Fruit fly (Drosophila melanogaster) whole organism, wandering third instar larva: Measurements from ENCODE around the gene CG6398.
A peak's percentile ranks its signal among the peaks of the same experiment; 100 is the strongest.

ENCODE experiments used
- Abd-B ChIP-seq: fragments of >200 bp; optimal IDR thresholded peaks from 2 replicates; lab custom pipeline; 2017; ENCODE audit warnings: missing biosample characterization, missing genetic modification characterization
- CG32264 ChIP-seq: fragments of 200-800 bp; sonication (Bioruptor generic); optimal IDR thresholded peaks from 2 replicates; lab custom pipeline; 2016; ENCODE audit warnings: missing biosample characterization, missing genetic modification characterization
- CG9705 ChIP-seq: fragments of 200-800 bp; sonication (Bioruptor generic); optimal IDR thresholded peaks from 2 replicates; lab custom pipeline; 2018; ENCODE audit warnings: missing biosample characterization, mild to moderate bottlenecking, missing genetic modification characterization
- CrebA ChIP-seq: fragments of 200-800 bp; sonication (Bioruptor generic); optimal IDR thresholded peaks from 2 replicates; lab custom pipeline; 2016; ENCODE audit warnings: missing biosample characterization, mild to moderate bottlenecking, missing genetic modification characterization, borderline replicate concordance
- Dfd ChIP-seq: fragments of >200 bp; optimal IDR thresholded peaks from 2 replicates; lab custom pipeline; 2017; ENCODE audit warnings: missing biosample characterization, missing genetic modification characterization
- GATAd ChIP-seq: sonication (Bioruptor generic); optimal IDR thresholded peaks from 2 replicates; lab custom pipeline; 2016; ENCODE audit warnings: missing biosample characterization, missing genetic modification characterization
- HLH106 ChIP-seq: fragments of 200-800 bp; optimal IDR thresholded peaks from 3 replicates; lab custom pipeline; 2019; ENCODE audit warnings: missing biosample characterization, mild to moderate bottlenecking, missing genetic modification characterization, moderate library complexity
- Hnf4 ChIP-seq: fragments of 200-800 bp; sonication (Bioruptor generic); optimal IDR thresholded peaks from 2 replicates; lab custom pipeline; 2016; ENCODE audit warnings: missing biosample characterization, mild to moderate bottlenecking, missing genetic modification characterization
- Hr78 ChIP-seq: fragments of >200 bp; optimal IDR thresholded peaks from 2 replicates; lab custom pipeline; 2017; ENCODE audit warnings: missing biosample characterization, missing genetic modification characterization
- Hr83 ChIP-seq: fragments of 200-300 bp; sonication (Bioruptor generic); optimal IDR thresholded peaks from 2 replicates; lab custom pipeline; 2016; ENCODE audit warnings: missing biosample characterization, mild to moderate bottlenecking, missing genetic modification characterization, moderate library complexity; ENCODE audit not compliant: poor library complexity, severe bottlenecking
- Jra ChIP-seq: sonication (Bioruptor generic); optimal IDR thresholded peaks from 2 replicates; lab custom pipeline; 2016; ENCODE audit warnings: missing biosample characterization, missing genetic modification characterization
- Mio ChIP-seq: sonication (Bioruptor generic); optimal IDR thresholded peaks from 2 replicates; lab custom pipeline; 2016; ENCODE audit warnings: missing biosample characterization, missing genetic modification characterization
- Myc ChIP-seq: fragments of >200 bp; optimal IDR thresholded peaks from 2 replicates; lab custom pipeline; 2017
- N ChIP-seq: fragments of >200 bp; optimal IDR thresholded peaks from 2 replicates; lab custom pipeline; 2018; ENCODE audit warnings: missing biosample characterization, missing external identifiers, missing genetic modification characterization
- OdsH ChIP-seq: fragments of 200-800 bp; sonication (Bioruptor generic); optimal IDR thresholded peaks from 2 replicates; lab custom pipeline; 2016; ENCODE audit warnings: missing biosample characterization, mild to moderate bottlenecking, missing genetic modification characterization
- Rel ChIP-seq, 2 experiments: fragments of 200-800 bp; sonication (Bioruptor generic) in 1 of 2; optimal IDR thresholded peaks; 2 replicates in 1 of 2; 3 replicates in 1 of 2; lab custom pipeline; 2016 to 2019; ENCODE audit warnings: mild to moderate bottlenecking in 2 of 2, missing biosample characterization in 2 of 2, missing genetic modification characterization in 2 of 2, moderate library complexity in 1 of 2
- Sp1 ChIP-seq: fragments of 200-800 bp; sonication (Bioruptor generic); optimal IDR thresholded peaks from 3 replicates; lab custom pipeline; 2019; ENCODE audit warnings: missing biosample characterization, mild to moderate bottlenecking, missing genetic modification characterization, moderate library complexity
- Vsx2 ChIP-seq: fragments of 200-300, 225-300 bp; sonication (Bioruptor generic); optimal IDR thresholded peaks from 2 replicates; lab custom pipeline; 2018; ENCODE audit warnings: missing biosample characterization, missing genetic modification characterization; ENCODE audit not compliant: partially characterized antibody
- br ChIP-seq: fragments of 200-800 bp; sonication (Bioruptor generic); optimal IDR thresholded peaks from 2 replicates; lab custom pipeline; 2016; ENCODE audit warnings: missing biosample characterization, missing genetic modification characterization
- brk ChIP-seq: fragments of 200-800 bp; sonication (Bioruptor generic); optimal IDR thresholded peaks from 2 replicates; lab custom pipeline; 2016; ENCODE audit warnings: missing biosample characterization, mild to moderate bottlenecking, missing genetic modification characterization
- dl ChIP-seq, 2 experiments: fragments of 175-275, 200-275 bp in 1 of 2; fragments of 200-275 bp in 1 of 2; sonication (Bioruptor generic); optimal IDR thresholded peaks; lab custom pipeline; 2018; ENCODE audit warnings: mild to moderate bottlenecking in 2 of 2, missing biosample characterization in 2 of 2, missing genetic modification characterization in 2 of 2, moderate library complexity in 2 of 2; ENCODE audit not compliant: partially characterized antibody in 2 of 2, insufficient read depth in 1 of 2
- dmrt93B ChIP-seq: fragments of 200-800 bp; sonication (Bioruptor generic); optimal IDR thresholded peaks from 2 replicates; lab custom pipeline; 2018; ENCODE audit warnings: missing biosample characterization, mild to moderate bottlenecking, missing genetic modification characterization
- dsf ChIP-seq: sonication (Bioruptor generic); optimal IDR thresholded peaks from 2 replicates; lab custom pipeline; 2016; ENCODE audit warnings: missing biosample characterization, missing genetic modification characterization, borderline replicate concordance
- ey ChIP-seq: fragments of 200-800 bp; sonication (Bioruptor generic); optimal IDR thresholded peaks from 2 replicates; lab custom pipeline; 2016; ENCODE audit warnings: missing biosample characterization, missing genetic modification characterization
- foxo ChIP-seq, 2 experiments: fragments of 200-800 bp; sonication (Bioruptor generic); optimal IDR thresholded peaks; 2 replicates in 1 of 2; 3 replicates in 1 of 2; lab custom pipeline; 2016 to 2017; ENCODE audit warnings: missing biosample characterization in 2 of 2, missing genetic modification characterization in 2 of 2
- fru ChIP-seq: fragments of 200-800 bp; sonication (Bioruptor generic); optimal IDR thresholded peaks from 3 replicates; lab custom pipeline; 2016; ENCODE audit warnings: missing biosample characterization, mild to moderate bottlenecking, missing genetic modification characterization
- h ChIP-seq: fragments of 200-800 bp; sonication (Bioruptor generic); optimal IDR thresholded peaks from 3 replicates; lab custom pipeline; 2016; ENCODE audit warnings: missing biosample characterization, mild to moderate bottlenecking, missing genetic modification characterization
- jim ChIP-seq: fragments of 175-275, 200-325 bp; sonication (Bioruptor generic); optimal IDR thresholded peaks from 2 replicates; lab custom pipeline; 2016; ENCODE audit warnings: missing biosample characterization, mild to moderate bottlenecking, missing genetic modification characterization
- pan ChIP-seq: fragments of >200 bp; optimal IDR thresholded peaks from 2 replicates; lab custom pipeline; 2017
- psq ChIP-seq: fragments of 200-800 bp; sonication (Bioruptor generic); optimal IDR thresholded peaks from 3 replicates; lab custom pipeline; 2017; ENCODE audit warnings: missing biosample characterization, mild to moderate bottlenecking, missing genetic modification characterization, moderate library complexity
- rgr ChIP-seq: fragments of 200-800 bp; sonication (Bioruptor generic); optimal IDR thresholded peaks from 3 replicates; lab custom pipeline; 2016; ENCODE audit warnings: missing biosample characterization, mild to moderate bottlenecking, missing genetic modification characterization
- sage ChIP-seq: fragments of 200-800 bp; sonication (Bioruptor generic); optimal IDR thresholded peaks from 2 replicates; lab custom pipeline; 2016; ENCODE audit warnings: missing biosample characterization, mild to moderate bottlenecking, missing genetic modification characterization
- sv ChIP-seq: fragments of 200-800 bp; sonication (Bioruptor generic); optimal IDR thresholded peaks from 3 replicates; lab custom pipeline; 2016; ENCODE audit warnings: missing biosample characterization, missing genetic modification characterization
- tai ChIP-seq: sonication (Bioruptor generic); optimal IDR thresholded peaks from 2 replicates; lab custom pipeline; 2016; ENCODE audit warnings: missing biosample characterization, missing genetic modification characterization
- usp ChIP-seq: fragments of >200 bp; optimal IDR thresholded peaks from 2 replicates; lab custom pipeline; 2017; ENCODE audit warnings: missing biosample characterization, missing genetic modification characterization
- woc ChIP-seq: sonication (Bioruptor generic); optimal IDR thresholded peaks from 2 replicates; lab custom pipeline; 2016; ENCODE audit warnings: missing biosample characterization, mild to moderate bottlenecking, missing genetic modification characterization

The CG6398 gene

dm6 chrX:17873329-17873728 is 42.7 kb downstream of the CG6398 start:
- no peak for TF ChIP-seq Sp1 (GFP tag; lab: Kevin White, UChicago)

- TF ChIP-seq brk (GFP tag; lab: Kevin White, UChicago) (no peak), Hnf4 (no peak), dl (GFP tag; optimal IDR thresholded peaks at IDR 0.05; lab: Kevin White, UChicago; ENCODE audit: insufficient read depth in 1 of 2, partially characterized antibody in 2 of 2) (no peak), h (peak; percentile 2), sv (GFP tag; lab: Kevin White, UChicago) (no peak), fru (GFP tag; lab: Kevin White, UChicago) (peak; percentile 10), pan (lab: Kevin White, UChicago) (no peak), dsf (GFP tag; lab: Kevin White, UChicago) (no peak), psq (GFP tag; lab: Kevin White, UChicago) (peak; percentile 27), tai (no peak), br (no peak), usp (no peak), HLH106 (no peak), ey (GFP tag; lab: Kevin White, UChicago) (no peak), GATAd (GFP tag; lab: Kevin White, UChicago) (no peak), foxo (GFP tag; optimal IDR thresholded peaks at IDR 0.05; lab: Kevin White, UChicago) (peak in 1 of 2 experiments; percentile 49), rgr (GFP tag; lab: Kevin White, UChicago) (no peak), woc (GFP tag; lab: Kevin White, UChicago) (no peak), Dfd (GFP tag; lab: Kevin White, UChicago) (no peak), Sp1 (GFP tag; lab: Kevin White, UChicago) (no peak), Jra (no peak), Hr83 (no peak), Vsx2 (no peak), Hr78 (GFP tag; lab: Kevin White, UChicago) (no peak), Myc (lab: Kevin White, UChicago) (no peak), CrebA (no peak), jim (no peak), OdsH (GFP tag; lab: Kevin White, UChicago) (no peak), Abd-B (GFP tag; lab: Kevin White, UChicago) (no peak), N (GFP tag; lab: Kevin White, UChicago) (no peak), CG32264 (GFP tag; lab: Kevin White, UChicago) (no peak), CG9705 (GFP tag; lab: Kevin White, UChicago) (no peak), sage (no peak), dmrt93B (GFP tag; lab: Kevin White, UChicago) (no peak), Mio (GFP tag; lab: Kevin White, UChicago) (no peak), Rel (GFP tag; optimal IDR thresholded peaks at IDR 0.05; lab: Kevin White, UChicago) (no peak), Rel (tag; optimal IDR thresholded peaks at IDR 0.05; lab: Kevin White, UChicago) (peak; percentile 80)
Measured at dm6 chrX:17875014-17875589, 44.5 kb downstream of the CG6398 start.

- no peak for TF ChIP-seq CG32264 (GFP tag; lab: Kevin White, UChicago)
- TF ChIP-seq Rel (GFP tag; optimal IDR thresholded peaks at IDR 0.05; lab: Kevin White, UChicago) = no peak
- peak; percentile 1 for TF ChIP-seq Rel (tag; optimal IDR thresholded peaks at IDR 0.05; lab: Kevin White, UChicago)
- TF ChIP-seq h = no peak
Measured at dm6 chrX:17875695-17876094, 45.1 kb downstream of the CG6398 start.

dm6 chrX:17876518-17876917 is 45.9 kb downstream of the CG6398 start:
- TF ChIP-seq Rel (GFP tag; optimal IDR thresholded peaks at IDR 0.05; lab: Kevin White, UChicago) (no peak), Rel (tag; optimal IDR thresholded peaks at IDR 0.05; lab: Kevin White, UChicago) (peak; percentile 96), Myc (lab: Kevin White, UChicago) (no peak), dmrt93B (GFP tag; lab: Kevin White, UChicago) (no peak), woc (GFP tag; lab: Kevin White, UChicago) (no peak)
